Fruit fly (Drosophila melanogaster) whole organism, embryonic: ENCODE data around the gene ds.

Experiments used
- CG17829 ChIP-seq: fragments of 200-800 bp; optimal IDR thresholded peaks from 2 replicates; lab custom pipeline; 2019; ENCODE audit warnings: missing biosample characterization, mild to moderate bottlenecking, missing genetic modification characterization, moderate library complexity
- CG6791 ChIP-seq: fragments of 200-800 bp; sonication (Bioruptor generic); IDR thresholded peaks from 3 replicates; pipeline ENCODE4 v1.3.6; 2022; ENCODE audit warnings: missing biosample characterization, missing genetic modification characterization; ENCODE audit not compliant: partially characterized antibody
- Dfd ChIP-seq, 2 experiments: fragments of >200 bp; optimal IDR thresholded peaks; 2 replicates each; lab custom pipeline; 2017; ENCODE audit warnings: missing biosample characterization in 2 of 2, missing genetic modification characterization in 2 of 2

- TF ChIP-seq CG17829 (tag; lab: Kevin White, UChicago), result no peak
- no peak for TF ChIP-seq Dfd (GFP tag; optimal IDR thresholded peaks at IDR 0.05; lab: Kevin White, UChicago)
- no peak for TF ChIP-seq CG6791 (GFP tag; lab: Robert Waterston, UW)
Measured at dm6 chr2L:696495-696894, 18.3 kb downstream of the ds start.
